Worm (Caenorhabditis elegans): ENCODE measurements around the gene fbxa-77.

Gene fbxa-77

ce11 chrIII:1201958-1202596 lies 47.2 kb upstream of the fbxa-77 start, which contains the start of the genes mrpl-45 and Y119D3B.12 (continued):
- TF ChIP-seq Y67H2A.10 (GFP tag; conservative IDR thresholded peaks at IDR 0.05): no peak
- 0 out of 2 replicates have a peak, but pooled peaks have one; percentile 49 for TF ChIP-seq B0336.3 (GFP tag; IDR thresholded peaks at IDR 0.05)
- no peak for TF ChIP-seq aptf-2 (GFP tag; conservative IDR thresholded peaks at IDR 0.05)
- no peak for TF ChIP-seq bed-2 (GFP tag; IDR thresholded peaks at IDR 0.05)
- TF ChIP-seq madf-3 (GFP tag; IDR thresholded peaks at IDR 0.05): no peak
- no peak for TF ChIP-seq F52B5.7 (tag; optimal IDR thresholded peaks at IDR 0.05)
- TF ChIP-seq B0019.2 (GFP tag; conservative IDR thresholded peaks at IDR 0.05): no peak
- no peak for TF ChIP-seq lsy-27 (tag; optimal IDR thresholded peaks at IDR 0.05; ENCODE audit: borderline replicate concordance, insufficient read depth)
- no peak for TF ChIP-seq sea-2 (GFP tag; IDR thresholded peaks at IDR 0.05)
- peak; percentile 99 for TF ChIP-seq mcd-1 (GFP tag; IDR thresholded peaks at IDR 0.05)
- TF ChIP-seq attf-3 (GFP tag; conservative IDR thresholded peaks at IDR 0.05): no peak
- TF ChIP-seq snpc-4 (GFP tag; optimal IDR thresholded peaks at IDR 0.05): no peak
- TF ChIP-seq snpc-4 (tag; optimal IDR thresholded peaks at IDR 0.05): peak in 1 of 4 experiments; percentile 20
- no peak for TF ChIP-seq ama-1 (optimal IDR thresholded peaks at IDR 0.05)
- no peak for TF ChIP-seq ama-1 (GFP tag; optimal IDR thresholded peaks at IDR 0.05)
- no peak for TF ChIP-seq ets-4 (GFP tag; optimal IDR thresholded peaks at IDR 0.05)
- no peak for TF ChIP-seq C17E4.6 (GFP tag; IDR thresholded peaks at IDR 0.05)
- TF ChIP-seq attf-5 (GFP tag; optimal IDR thresholded peaks at IDR 0.05): peak; percentile 86
- TF ChIP-seq bed-1 (GFP tag; IDR thresholded peaks at IDR 0.05): no peak
- 0 out of 2 replicates have a peak, but pooled peaks have one; percentile 16 for TF ChIP-seq ceh-91 (GFP tag; IDR thresholded peaks at IDR 0.05)
- TF ChIP-seq F57C9.4 (tag; optimal IDR thresholded peaks at IDR 0.05): no peak
- TF ChIP-seq lag-1 (GFP tag; IDR thresholded peaks at IDR 0.05): no peak
- TF ChIP-seq pbrm-1 (GFP tag; IDR thresholded peaks at IDR 0.05): peak; percentile 23; the same call in 1 of the 2 replicates
- TF ChIP-seq nfya-2 (GFP tag; IDR thresholded peaks at IDR 0.05): no peak
- TF ChIP-seq ztf-3 (GFP tag; optimal IDR thresholded peaks at IDR 0.05): no peak
- no peak for TF ChIP-seq ceh-100 (GFP tag; IDR thresholded peaks at IDR 0.05)
- no peak for TF ChIP-seq akir-1 (GFP tag; optimal IDR thresholded peaks at IDR 0.05)
- peak; percentile 52; the same call in 1 of the 2 replicates for TF ChIP-seq madf-6 (GFP tag; IDR thresholded peaks at IDR 0.05)
- peak; percentile 71 for TF ChIP-seq nfyb-1 (GFP tag; IDR thresholded peaks at IDR 0.05)
- no peak for TF ChIP-seq tbx-9 (tag; optimal IDR thresholded peaks at IDR 0.05; ENCODE audit: borderline replicate concordance)
- TF ChIP-seq lin-35 (GFP tag; optimal IDR thresholded peaks at IDR 0.05): peak in 1 of 3 experiments; percentile 71
- TF ChIP-seq T26A5.8 (tag; optimal IDR thresholded peaks at IDR 0.05): no peak
- no peak for TF ChIP-seq nhr-27 (tag; optimal IDR thresholded peaks at IDR 0.05)
- TF ChIP-seq ekl-4 (GFP tag; IDR thresholded peaks at IDR 0.05): 0 out of 2 replicates have a peak, but pooled peaks have one; percentile 55
- TF ChIP-seq lin-54 (GFP tag; optimal IDR thresholded peaks at IDR 0.05): peak; percentile 77
- TF ChIP-seq dpl-1 (GFP tag; optimal IDR thresholded peaks at IDR 0.05): peak; percentile 5
- TF ChIP-seq T07F8.4 (tag; optimal IDR thresholded peaks at IDR 0.05): no peak
- TF ChIP-seq pha-4 (tag; optimal IDR thresholded peaks at IDR 0.05): no peak
- TF ChIP-seq ztf-22 (GFP tag; optimal IDR thresholded peaks at IDR 0.05): no peak
- TF ChIP-seq Y56A3A.18 (GFP tag; IDR thresholded peaks at IDR 0.05): no peak
- no peak for TF ChIP-seq cebp-1 (GFP tag; IDR thresholded peaks at IDR 0.05)
- peak; percentile 68 for TF ChIP-seq cebp-1 (tag; optimal IDR thresholded peaks at IDR 0.05)
- no peak for TF ChIP-seq mes-4 (tag; optimal IDR thresholded peaks at IDR 0.05)
- TF ChIP-seq zfh-2 (GFP tag; conservative IDR thresholded peaks at IDR 0.05): no peak
- peak; percentile 39 for TF ChIP-seq tbp1 (GFP tag; optimal IDR thresholded peaks at IDR 0.05)
- no peak for TF ChIP-seq ceh-58 (GFP tag; IDR thresholded peaks at IDR 0.05)
- peak; percentile 73 for TF ChIP-seq D2030.7 (GFP tag; IDR thresholded peaks at IDR 0.05)
- TF ChIP-seq ZK185.1 (tag; optimal IDR thresholded peaks at IDR 0.05; ENCODE audit: poor library complexity, severe bottlenecking): no peak
- TF ChIP-seq atf-7 (tag; optimal IDR thresholded peaks at IDR 0.05): no peak

All from whole organism, young adult.